Worm (Caenorhabditis elegans) whole organism, young adult: Measurements from ENCODE around the gene srg-41.

Source experiments
- B0261.1 ChIP-seq: sonication (generic microtip); optimal IDR thresholded peaks from 2 replicates; lab custom pipeline; 2016; ENCODE audit warnings: mild to moderate bottlenecking, missing genetic modification characterization, moderate library complexity, missing compliant biosample characterization
- C06A6.2 ChIP-seq: fragments of 200-800 bp; sonication (Bioruptor generic); conservative IDR thresholded peaks from 2 replicates; pipeline ENCODE4 v1.3.6; 2022; ENCODE audit warnings: missing genetic modification characterization, missing compliant biosample characterization
- C17E4.6 ChIP-seq: fragments of 200-800 bp; sonication (Bioruptor generic); IDR thresholded peaks from 2 replicates; pipeline ENCODE4 v1.3.6; 2022; ENCODE audit warnings: missing genetic modification reagents, missing genetic modification characterization, missing compliant biosample characterization
- D2030.7 ChIP-seq: fragments of 200-800 bp; sonication (Bioruptor generic); IDR thresholded peaks from 2 replicates; pipeline ENCODE4 v1.3.6; 2022; ENCODE audit warnings: missing genetic modification reagents, missing genetic modification characterization, missing compliant biosample characterization
- F37B4.10 ChIP-seq: fragments of 200-800 bp; sonication (Bioruptor generic); IDR thresholded peaks from 2 replicates; pipeline ENCODE4 v1.3.6; 2022; ENCODE audit warnings: missing genetic modification characterization, missing compliant biosample characterization
- Y95B8A.8 ChIP-seq: fragments of 200-800 bp; sonication (Bioruptor generic); IDR thresholded peaks from 2 replicates; pipeline ENCODE4 v1.3.6; 2022; ENCODE audit warnings: missing genetic modification reagents, missing genetic modification characterization, missing compliant biosample characterization
- ZK185.1 ChIP-seq: sonication (generic microtip); optimal IDR thresholded peaks from 2 replicates; lab custom pipeline; 2016; ENCODE audit warnings: mild to moderate bottlenecking, missing genetic modification characterization, missing compliant biosample characterization; ENCODE audit not compliant: poor library complexity, severe bottlenecking
- akir-1 ChIP-seq: fragments of 200-800 bp; sonication (Bioruptor generic); optimal IDR thresholded peaks from 2 replicates; lab custom pipeline; 2018; ENCODE audit warnings: mild to moderate bottlenecking, missing genetic modification characterization, moderate library complexity, missing compliant biosample characterization
- aptf-2 ChIP-seq: fragments of 200-800 bp; sonication (Bioruptor generic); conservative IDR thresholded peaks from 2 replicates; pipeline ENCODE4 v1.3.6; 2022; ENCODE audit warnings: missing genetic modification reagents, missing genetic modification characterization, missing compliant biosample characterization
- aptf-3 ChIP-seq: fragments of 200-800 bp; sonication (Bioruptor generic); IDR thresholded peaks from 2 replicates; pipeline ENCODE4 v1.3.6; 2022; ENCODE audit warnings: missing genetic modification characterization, missing compliant biosample characterization
- atf-7 ChIP-seq: sonication (generic microtip); optimal IDR thresholded peaks from 2 replicates; lab custom pipeline; 2017; ENCODE audit warnings: mild to moderate bottlenecking, missing genetic modification characterization, missing compliant biosample characterization
- athp-1 ChIP-seq: sonication (generic microtip); optimal IDR thresholded peaks from 2 replicates; lab custom pipeline; 2017; ENCODE audit warnings: mild to moderate bottlenecking, missing genetic modification characterization, missing compliant biosample characterization
- attf-3 ChIP-seq: fragments of 200-800 bp; sonication (Bioruptor generic); conservative IDR thresholded peaks from 2 replicates; pipeline ENCODE4 v1.3.6; 2022; ENCODE audit warnings: missing genetic modification reagents, missing genetic modification characterization, missing compliant biosample characterization
- attf-5 ChIP-seq: fragments of 200-800 bp; sonication (Bioruptor generic); optimal IDR thresholded peaks from 2 replicates; lab custom pipeline; 2018; ENCODE audit warnings: mild to moderate bottlenecking, missing genetic modification characterization, missing compliant biosample characterization
- bed-1 ChIP-seq: fragments of 200-800 bp; sonication (Bioruptor generic); IDR thresholded peaks from 2 replicates; pipeline ENCODE4 v1.3.6; 2022; ENCODE audit warnings: missing genetic modification reagents, missing genetic modification characterization, missing compliant biosample characterization
- bed-2 ChIP-seq: fragments of 200-800 bp; sonication (Bioruptor generic); IDR thresholded peaks from 2 replicates; pipeline ENCODE4 v1.3.6; 2022; ENCODE audit warnings: missing genetic modification reagents, missing genetic modification characterization, missing compliant biosample characterization
- ccch-3 ChIP-seq: fragments of 200-800 bp; sonication (Bioruptor generic); optimal IDR thresholded peaks from 2 replicates; lab custom pipeline; 2018; ENCODE audit warnings: mild to moderate bottlenecking, missing genetic modification characterization, missing compliant biosample characterization
- cebp-1 ChIP-seq, 2 experiments: fragments of 200-800 bp in 1 of 2; sonication (Bioruptor generic) in 1 of 2; sonication (generic microtip) in 1 of 2; IDR thresholded peaks in 1 of 2; optimal IDR thresholded peaks in 1 of 2; 2 replicates each; pipeline versions ENCODE4 v1.3.6 to Lab custom; 2017 to 2022; ENCODE audit warnings: missing compliant biosample characterization in 2 of 2, missing genetic modification characterization in 2 of 2, mild to moderate bottlenecking in 1 of 2, missing genetic modification reagents in 1 of 2, moderate library complexity in 1 of 2
- cebp-2 ChIP-seq: fragments of 200-800 bp; sonication (Bioruptor generic); IDR thresholded peaks from 2 replicates; pipeline ENCODE4 v1.3.6; 2022; ENCODE audit warnings: missing genetic modification characterization, missing compliant biosample characterization
- die-1 ChIP-seq: sonication (generic microtip); optimal IDR thresholded peaks from 2 replicates; lab custom pipeline; 2016; ENCODE audit warnings: missing genotype, mild to moderate bottlenecking, missing genetic modification characterization, missing compliant biosample characterization
- egl-44 ChIP-seq: fragments of 200-800 bp; sonication (Bioruptor generic); IDR thresholded peaks from 2 replicates; pipeline ENCODE4 v1.3.6; 2022; ENCODE audit warnings: missing genetic modification reagents, missing genetic modification characterization, missing compliant biosample characterization
- ets-4 ChIP-seq: fragments of 200-800 bp; sonication (Bioruptor generic); optimal IDR thresholded peaks from 2 replicates; lab custom pipeline; 2018; ENCODE audit warnings: mild to moderate bottlenecking, missing genetic modification characterization, missing compliant biosample characterization
- fkh-3 ChIP-seq: sonication (generic microtip); optimal IDR thresholded peaks from 2 replicates; lab custom pipeline; 2016; ENCODE audit warnings: mild to moderate bottlenecking, missing genetic modification characterization, missing compliant biosample characterization
- hrde-1 ChIP-seq: sonication (generic microtip); optimal IDR thresholded peaks from 2 replicates; lab custom pipeline; 2016; ENCODE audit warnings: missing genetic modification characterization, mild to moderate bottlenecking, missing compliant biosample characterization, moderate library complexity, missing genotype, missing genetic modification reagents, borderline replicate concordance
- hsf-1 ChIP-seq: fragments of 200-800 bp; sonication (Bioruptor generic); IDR thresholded peaks from 2 replicates; pipeline ENCODE4 v1.3.6; 2022; ENCODE audit warnings: missing genetic modification reagents, missing genetic modification characterization, missing compliant biosample characterization
- let-526 ChIP-seq: fragments of 200-800 bp; sonication (Bioruptor generic); IDR thresholded peaks from 2 replicates; pipeline ENCODE4 v1.3.6; 2022; ENCODE audit warnings: missing genetic modification reagents, missing genetic modification characterization, missing compliant biosample characterization
- lin-26 ChIP-seq: fragments of 200-800 bp; sonication (Bioruptor generic); IDR thresholded peaks from 2 replicates; pipeline ENCODE4 v1.3.6; 2022; ENCODE audit warnings: missing genetic modification reagents, missing genetic modification characterization, missing compliant biosample characterization
- madf-10 ChIP-seq: sonication (generic microtip); optimal IDR thresholded peaks from 2 replicates; lab custom pipeline; 2016; ENCODE audit warnings: mild to moderate bottlenecking, missing genetic modification characterization, missing compliant biosample characterization
- madf-6 ChIP-seq: fragments of 200-800 bp; sonication (Bioruptor generic); IDR thresholded peaks from 2 replicates; pipeline ENCODE4 v1.3.6; 2022; ENCODE audit warnings: missing genetic modification reagents, missing genetic modification characterization, missing compliant biosample characterization
- madf-8 ChIP-seq: fragments of 200-800 bp; sonication (Bioruptor generic); conservative IDR thresholded peaks from 2 replicates; pipeline ENCODE4 v1.3.6; 2022; ENCODE audit warnings: missing genetic modification reagents, missing genetic modification characterization, missing compliant biosample characterization
- mcd-1 ChIP-seq: fragments of 200-800 bp; sonication (Bioruptor generic); IDR thresholded peaks from 2 replicates; pipeline ENCODE4 v1.3.6; 2022; ENCODE audit warnings: missing genetic modification reagents, missing genetic modification characterization, missing compliant biosample characterization
- mes-4 ChIP-seq: sonication (generic microtip); optimal IDR thresholded peaks from 2 replicates; lab custom pipeline; 2016; ENCODE audit warnings: missing genotype, missing genetic modification characterization, missing compliant biosample characterization
- nfya-2 ChIP-seq: fragments of 200-800 bp; sonication (Bioruptor generic); IDR thresholded peaks from 2 replicates; pipeline ENCODE4 v1.3.6; 2022; ENCODE audit warnings: missing genetic modification reagents, missing genetic modification characterization, missing compliant biosample characterization
- nhr-120 ChIP-seq: fragments of 200-800 bp; sonication (Bioruptor generic); IDR thresholded peaks from 2 replicates; pipeline ENCODE4 v1.3.6; 2022; ENCODE audit warnings: missing genetic modification characterization, missing compliant biosample characterization
- nhr-179 ChIP-seq: sonication (generic microtip); optimal IDR thresholded peaks from 2 replicates; lab custom pipeline; 2016; ENCODE audit warnings: mild to moderate bottlenecking, missing genetic modification characterization, missing compliant biosample characterization
- nhr-27 ChIP-seq: fragments of 200-800 bp; sonication (Bioruptor generic); optimal IDR thresholded peaks from 2 replicates; lab custom pipeline; 2018; ENCODE audit warnings: mild to moderate bottlenecking, missing genetic modification characterization, moderate library complexity, missing compliant biosample characterization
- pbrm-1 ChIP-seq: fragments of 200-800 bp; sonication (Bioruptor generic); IDR thresholded peaks from 2 replicates; pipeline ENCODE4 v1.3.6; 2022; ENCODE audit warnings: missing genetic modification reagents, missing genetic modification characterization, missing compliant biosample characterization
- rcor-1 ChIP-seq: fragments of 200-800 bp; sonication (Bioruptor generic); IDR thresholded peaks from 2 replicates; pipeline ENCODE4 v1.3.6; 2022; ENCODE audit warnings: missing genetic modification reagents, missing genetic modification characterization, missing compliant biosample characterization
- rec-8 ChIP-seq, 2 experiments: sonication (generic microtip); optimal IDR thresholded peaks; 2 replicates each; lab custom pipeline; 2016; ENCODE audit warnings: mild to moderate bottlenecking in 2 of 2, missing genetic modification characterization in 2 of 2, missing genetic modification reagents in 2 of 2, missing genotype in 2 of 2, missing biosample characterization in 1 of 2, missing compliant biosample characterization in 1 of 2, moderate library complexity in 1 of 2
- repo-1 ChIP-seq: sonication (generic microtip); optimal IDR thresholded peaks from 2 replicates; lab custom pipeline; 2017; ENCODE audit warnings: mild to moderate bottlenecking, missing genetic modification characterization, missing compliant biosample characterization
- sdz-38 ChIP-seq: sonication (generic microtip); optimal IDR thresholded peaks from 2 replicates; lab custom pipeline; 2016; ENCODE audit warnings: missing genotype, missing genetic modification characterization, missing compliant biosample characterization
- snpc-4 ChIP-seq, 5 experiments: fragments of 150-350 bp in 1 of 5; sonication (generic microtip) in 4 of 5; optimal IDR thresholded peaks; 2 replicates each; lab custom pipeline; 2014 to 2018; ENCODE audit warnings: missing genetic modification characterization in 5 of 5, missing biosample characterization in 3 of 5, antibody characterized with exemption in 2 of 5, mild to moderate bottlenecking in 2 of 5, missing compliant biosample characterization in 2 of 5, missing genotype in 2 of 5, moderate library complexity in 2 of 5, missing genetic modification reagents in 1 of 5
- tlf-1 ChIP-seq: fragments of 200-800 bp; sonication (Bioruptor generic); optimal IDR thresholded peaks from 2 replicates; lab custom pipeline; 2018; ENCODE audit warnings: mild to moderate bottlenecking, missing genetic modification characterization, missing compliant biosample characterization
- zfh-2 ChIP-seq: fragments of 200-800 bp; sonication (Bioruptor generic); conservative IDR thresholded peaks from 2 replicates; pipeline ENCODE4 v1.3.6; 2022; ENCODE audit warnings: missing genetic modification reagents, missing genetic modification characterization, missing compliant biosample characterization
- ztf-18 ChIP-seq: sonication (generic microtip); optimal IDR thresholded peaks from 2 replicates; lab custom pipeline; 2016; ENCODE audit warnings: missing genotype, mild to moderate bottlenecking, missing genetic modification characterization, missing compliant biosample characterization
- ztf-28 ChIP-seq: fragments of 200-800 bp; sonication (Bioruptor generic); IDR thresholded peaks from 2 replicates; pipeline ENCODE4 v1.3.6; 2022; ENCODE audit warnings: missing genetic modification reagents, missing genetic modification characterization, missing compliant biosample characterization
- ztf-3 ChIP-seq: fragments of 200-800 bp; sonication (Bioruptor generic); optimal IDR thresholded peaks from 2 replicates; lab custom pipeline; 2018; ENCODE audit warnings: mild to moderate bottlenecking, missing genetic modification characterization, missing compliant biosample characterization
- ztf-6 ChIP-seq: fragments of 200-800 bp; sonication (Bioruptor generic); IDR thresholded peaks from 2 replicates; pipeline ENCODE4 v1.3.6; 2022; ENCODE audit warnings: missing genetic modification reagents, missing genetic modification characterization, missing compliant biosample characterization

Gene srg-41

DNA sequence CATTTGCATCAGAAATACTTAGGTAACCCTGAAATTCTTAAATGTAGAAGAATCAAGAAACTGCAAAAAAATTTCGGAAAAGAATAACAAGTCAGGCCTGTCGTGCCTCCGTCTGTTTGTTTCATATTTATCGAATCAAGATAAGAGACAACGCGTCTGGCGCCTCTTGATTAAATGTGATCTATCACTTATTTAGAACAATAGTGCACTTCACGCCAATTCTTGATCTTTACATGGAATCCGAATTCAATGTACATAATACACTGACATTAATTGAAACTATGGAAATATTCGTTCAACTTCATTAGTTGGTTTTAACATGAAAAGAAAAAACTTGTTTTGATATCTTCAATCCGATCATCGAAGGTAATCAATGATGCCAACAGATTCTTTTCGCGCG is 39.2 kb downstream of the srg-41 start, which contains the start of gene mboa-2:
TSS of gene mboa-2 (minus strand) at position 28 of the 400 bp plus-strand sequence.
- TF ChIP-seq ztf-18 (no peak), nhr-179 (no peak), cebp-2 (no peak), ztf-6 (GFP tag; lab: Robert Waterston, UW) (no peak), aptf-2 (no peak), hrde-1 (tag; lab: Kevin White, UChicago) (peak; percentile 57), lin-26 (GFP tag; lab: Robert Waterston, UW) (no peak), fkh-3 (tag; lab: Kevin White, UChicago) (no peak), repo-1 (tag; lab: Kevin White, UChicago) (peak; percentile 77), attf-3 (GFP tag; lab: Robert Waterston, UW) (no peak), ztf-28 (GFP tag; lab: Robert Waterston, UW) (no peak), atf-7 (tag; lab: Kevin White, UChicago) (peak; percentile 43), ets-4 (no peak), egl-44 (GFP tag; lab: Robert Waterston, UW) (no peak), bed-2 (GFP tag; lab: Robert Waterston, UW) (no peak), hsf-1 (GFP tag; lab: Robert Waterston, UW) (0 out of 2 replicates have a peak, but pooled peaks have one; percentile 47), let-526 (GFP tag; lab: Robert Waterston, UW) (no peak), mes-4 (no peak), pbrm-1 (GFP tag; lab: Robert Waterston, UW) (no peak; the same call in 1 of the 2 replicates), rec-8 (tag; optimal IDR thresholded peaks at IDR 0.05; lab: Kevin White, UChicago) (no peak), nfya-2 (0 out of 2 replicates have a peak, but pooled peaks have one; percentile 45), nhr-27 (tag; lab: Kevin White, UChicago) (no peak), snpc-4 (GFP tag; optimal IDR thresholded peaks at IDR 0.05; lab: Kevin White, UChicago) (no peak), snpc-4 (tag; optimal IDR thresholded peaks at IDR 0.05; lab: Kevin White, UChicago) (peak in 2 of 4 experiments; percentile 49 to 63), aptf-3 (no peak), madf-8 (GFP tag; lab: Robert Waterston, UW) (no peak), Y95B8A.8 (GFP tag; lab: Robert Waterston, UW) (0 out of 2 replicates have a peak, but pooled peaks have one; percentile 24), mcd-1 (GFP tag; lab: Robert Waterston, UW) (no peak; the same call in 1 of the 2 replicates), ZK185.1 (tag; lab: Kevin White, UChicago) (peak; percentile 5), ccch-3 (no peak), D2030.7 (GFP tag; lab: Robert Waterston, UW) (no peak), ztf-3 (GFP tag; lab: Kevin White, UChicago) (no peak), zfh-2 (GFP tag; lab: Robert Waterston, UW) (no peak), attf-5 (GFP tag; lab: Kevin White, UChicago) (no peak), rcor-1 (no peak; the same call in 1 of the 2 replicates), C17E4.6 (no peak), madf-10 (peak; percentile 9), nhr-120 (no peak), bed-1 (no peak), sdz-38 (tag; lab: Kevin White, UChicago) (no peak), B0261.1 (tag; lab: Kevin White, UChicago) (no peak), F37B4.10 (no peak), tlf-1 (GFP tag; lab: Kevin White, UChicago) (peak; percentile 10), C06A6.2 (GFP tag; lab: Robert Waterston, UW) (no peak), die-1 (no peak), madf-6 (GFP tag; lab: Robert Waterston, UW) (peak; percentile 20; the same call in 1 of the 2 replicates), athp-1 (tag; lab: Kevin White, UChicago) (no peak), akir-1 (no peak), cebp-1 (GFP tag; IDR thresholded peaks at IDR 0.05; lab: Robert Waterston, UW) (no peak), cebp-1 (tag; optimal IDR thresholded peaks at IDR 0.05; lab: Kevin White, UChicago) (peak; percentile 28)
